Worm (Caenorhabditis elegans): Measurements from ENCODE around the gene Y17D7B.10.

- TF ChIP-seq fos-1 (tag; optimal IDR thresholded peaks at IDR 0.05) (no peak), alr-1 (tag; optimal IDR thresholded peaks at IDR 0.05; ENCODE audit: borderline replicate concordance) (no peak), zag-1 (tag; optimal IDR thresholded peaks at IDR 0.05) (no peak)
These were observed 19.7 kb downstream of the Y17D7B.10 start, which contains the start of gene C54E10.10 for ce11 chrV:18803260-18803659.
